Worm (Caenorhabditis elegans) whole organism, late embryonic: ENCODE results near the gene cyp-44A1.

Source experiments
- T23F11.4 ChIP-seq: fragments of 200-800 bp; sonication (Bioruptor generic); optimal IDR thresholded peaks from 2 replicates; lab custom pipeline; 2018; ENCODE audit warnings: mild to moderate bottlenecking, missing genetic modification characterization, missing compliant biosample characterization
- mec-3 ChIP-seq: sonication (generic microtip); optimal IDR thresholded peaks from 2 replicates; lab custom pipeline; 2016; ENCODE audit warnings: borderline replicate concordance, missing genetic modification characterization, missing compliant biosample characterization
- pax-1 ChIP-seq: fragments of 150-350 bp; optimal IDR thresholded peaks from 2 replicates; lab custom pipeline; 2014; ENCODE audit warnings: missing biosample characterization, missing genetic modification characterization
- pha-4 ChIP-seq: fragments of 150-350 bp; optimal IDR thresholded peaks from 2 replicates; lab custom pipeline; 2018; ENCODE audit warnings: missing biosample characterization, missing genetic modification reagents, missing genetic modification characterization
- unc-3 ChIP-seq, 2 experiments: fragments of 200-800 bp in 1 of 2; sonication (Bioruptor generic) in 1 of 2; sonication (generic microtip) in 1 of 2; conservative IDR thresholded peaks in 1 of 2; optimal IDR thresholded peaks in 1 of 2; 2 replicates each; pipeline versions ENCODE4 v1.3.6 to Lab custom; 2016 to 2022; ENCODE audit warnings: missing compliant biosample characterization in 2 of 2, missing genetic modification characterization in 2 of 2, missing genetic modification reagents in 1 of 2

DNA sequence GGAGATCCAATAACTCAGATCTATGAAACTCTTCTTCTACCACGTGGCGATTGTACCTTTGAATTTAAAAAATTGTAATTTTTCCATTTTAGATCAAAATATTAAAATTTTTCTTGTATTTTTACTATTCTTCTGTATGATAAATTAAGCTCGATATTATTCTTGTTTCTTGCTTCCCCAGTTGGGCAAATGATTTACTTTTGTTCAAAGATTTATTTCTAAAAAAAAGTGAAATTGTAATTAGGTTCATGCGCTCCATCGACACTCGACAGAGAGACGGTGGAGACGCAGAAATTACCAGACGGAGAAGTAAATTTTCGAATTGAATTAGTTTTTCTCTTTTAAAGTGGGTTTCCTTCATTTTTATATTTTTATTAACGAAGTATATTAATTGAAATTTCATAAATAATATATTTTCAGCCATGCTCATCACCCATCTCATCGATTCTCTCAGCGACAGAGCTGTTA, 2.0 kb downstream of the cyp-44A1 start, which contains the start of gene npp-24:
- TF ChIP-seq unc-3 (GFP tag; conservative IDR thresholded peaks at IDR 0.05; lab: Robert Waterston, UW) (no peak), unc-3 (tag; optimal IDR thresholded peaks at IDR 0.05; lab: Kevin White, UChicago) (no peak), mec-3 (tag; lab: Kevin White, UChicago) (no peak), pha-4 (no peak), T23F11.4 (GFP tag; lab: Kevin White, UChicago) (no peak), pax-1 (tag; lab: Kevin White, UChicago) (no peak)
